In the genomic region with DNA sequence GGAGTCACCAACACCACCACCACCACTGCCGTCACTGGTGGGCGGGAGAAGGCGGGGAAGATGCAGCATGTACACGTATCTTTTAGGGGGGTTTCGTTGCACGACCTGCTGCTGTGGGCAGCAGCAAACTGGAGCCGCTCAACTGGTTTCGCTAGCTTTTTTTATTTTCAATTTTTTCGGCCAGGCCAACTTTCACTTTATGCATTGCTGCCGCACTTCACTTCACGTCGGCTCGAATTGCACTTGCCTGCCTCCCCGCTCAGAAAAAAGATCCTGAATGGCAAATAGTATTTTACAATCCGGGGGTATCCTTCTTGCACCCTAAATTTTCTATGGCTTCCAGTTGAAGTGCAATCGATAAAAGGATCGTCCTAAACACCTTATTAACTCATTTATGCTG, we compare ENCODE assay signal across 2 fruit fly cellular contexts.
TF ChIP-seq lines count a peak whose summit lies in the region.

No protein-coding gene starts in this region.

- TF ChIP-seq CTCF in whole organism, embryonic (GFP tag; optimal IDR thresholded peaks at IDR 0.05; lab: Kevin White, UChicago) = no peak

TF ChIP-seq in whole organism, embryonic, 481 proteins besides CTCF, POLR2A, EP300 and RAD21:
- TF ChIP-seq CG18011 (GFP tag; optimal IDR thresholded peaks at IDR 0.05; lab: Kevin White, UChicago) (no peak), fu2 (GFP tag; optimal IDR thresholded peaks at IDR 0.05; lab: Kevin White, UChicago) (no peak), CG3407 (GFP tag; optimal IDR thresholded peaks at IDR 0.05; lab: Kevin White, UChicago) (peak; percentile 84)

TF ChIP-seq in whole organism, prepupa, 60 proteins besides CTCF, POLR2A, EP300 and RAD21:
- TF ChIP-seq CG11294 (GFP tag; IDR thresholded peaks at IDR 0.05; lab: Robert Waterston, UW) (no peak), CG10669 (GFP tag; optimal IDR thresholded peaks at IDR 0.05; lab: Kevin White, UChicago) (no peak), Lpt (GFP tag; optimal IDR thresholded peaks at IDR 0.05; lab: Kevin White, UChicago) (peak; percentile 50), Blimp-1 (GFP tag; optimal IDR thresholded peaks at IDR 0.05; lab: Kevin White, UChicago) (peak; percentile 69)
